Worm (Caenorhabditis elegans) whole organism, early embryonic: ENCODE results near the gene sqv-3.

Source experiments
- B0310.2 ChIP-seq: sonication (generic microtip); optimal IDR thresholded peaks from 2 replicates; lab custom pipeline; 2016; ENCODE audit warnings: mild to moderate bottlenecking, missing genetic modification characterization, missing compliant biosample characterization
- F13C5.2 ChIP-seq: sonication (generic microtip); optimal IDR thresholded peaks from 2 replicates; lab custom pipeline; 2017; ENCODE audit warnings: mild to moderate bottlenecking, missing genetic modification characterization, inconsistent platforms, missing compliant biosample characterization
- aly-1 ChIP-seq: sonication (generic microtip); optimal IDR thresholded peaks from 2 replicates; lab custom pipeline; 2016; ENCODE audit warnings: missing genetic modification characterization, missing compliant biosample characterization
- ama-1 ChIP-seq: fragments of 150-350 bp; optimal IDR thresholded peaks from 2 replicates; lab custom pipeline; 2014
- ceh-13 ChIP-seq: fragments of 200-800 bp; sonication (Bioruptor generic); optimal IDR thresholded peaks from 2 replicates; lab custom pipeline; 2018; ENCODE audit warnings: mild to moderate bottlenecking, missing genetic modification characterization, missing compliant biosample characterization
- ceh-36 ChIP-seq: sonication (generic microtip); optimal IDR thresholded peaks from 2 replicates; lab custom pipeline; 2016; ENCODE audit warnings: missing genetic modification characterization, inconsistent platforms, missing compliant biosample characterization
- ets-7 ChIP-seq: sonication (generic microtip); optimal IDR thresholded peaks from 2 replicates; lab custom pipeline; 2016; ENCODE audit warnings: missing genotype, missing genetic modification characterization, missing compliant biosample characterization
- flt-1 ChIP-seq: fragments of 200-800 bp; sonication (Bioruptor generic); IDR thresholded peaks from 2 replicates; pipeline ENCODE4 v1.3.6; 2022; ENCODE audit warnings: missing genetic modification characterization, missing compliant biosample characterization
- hmbx-1 ChIP-seq: sonication (generic microtip); optimal IDR thresholded peaks from 2 replicates; lab custom pipeline; 2016; ENCODE audit warnings: mild to moderate bottlenecking, missing genetic modification characterization, missing compliant biosample characterization
- hmg-4 ChIP-seq: fragments of 200-800 bp; sonication (Bioruptor generic); optimal IDR thresholded peaks from 2 replicates; lab custom pipeline; 2018; ENCODE audit warnings: mild to moderate bottlenecking, missing genetic modification characterization, missing compliant biosample characterization
- hnd-1 ChIP-seq: sonication (generic microtip); optimal IDR thresholded peaks from 2 replicates; lab custom pipeline; 2016; ENCODE audit warnings: missing genetic modification characterization, missing compliant biosample characterization
- pes-1 ChIP-seq: fragments of 200-800 bp; sonication (Bioruptor generic); IDR thresholded peaks from 2 replicates; pipeline ENCODE4 v1.3.6; 2022; ENCODE audit warnings: missing genetic modification reagents, missing genetic modification characterization, missing compliant biosample characterization
- scrt-1 ChIP-seq: fragments of 200-800 bp; sonication (Bioruptor generic); IDR thresholded peaks from 2 replicates; pipeline ENCODE4 v1.3.6; 2022; ENCODE audit warnings: missing genetic modification characterization, missing compliant biosample characterization
- sea-1 ChIP-seq: fragments of 200-800 bp; sonication (Bioruptor generic); conservative IDR thresholded peaks from 2 replicates; pipeline ENCODE4 v1.3.6; 2022; ENCODE audit warnings: missing genetic modification characterization, missing compliant biosample characterization
- tbx-11 ChIP-seq: fragments of 200-800 bp; sonication (Bioruptor generic); IDR thresholded peaks from 2 replicates; pipeline ENCODE4 v1.3.6; 2022; ENCODE audit warnings: missing genetic modification characterization, missing compliant biosample characterization
- tbx-37 ChIP-seq: fragments of 200-800 bp; sonication (Bioruptor generic); conservative IDR thresholded peaks from 2 replicates; pipeline ENCODE4 v1.3.6; 2022; ENCODE audit warnings: missing genetic modification reagents, missing genetic modification characterization, missing compliant biosample characterization
- tra-4 ChIP-seq: sonication (generic microtip); optimal IDR thresholded peaks from 2 replicates; lab custom pipeline; 2017; ENCODE audit warnings: missing genetic modification characterization, missing compliant biosample characterization

The sqv-3 gene

DNA sequence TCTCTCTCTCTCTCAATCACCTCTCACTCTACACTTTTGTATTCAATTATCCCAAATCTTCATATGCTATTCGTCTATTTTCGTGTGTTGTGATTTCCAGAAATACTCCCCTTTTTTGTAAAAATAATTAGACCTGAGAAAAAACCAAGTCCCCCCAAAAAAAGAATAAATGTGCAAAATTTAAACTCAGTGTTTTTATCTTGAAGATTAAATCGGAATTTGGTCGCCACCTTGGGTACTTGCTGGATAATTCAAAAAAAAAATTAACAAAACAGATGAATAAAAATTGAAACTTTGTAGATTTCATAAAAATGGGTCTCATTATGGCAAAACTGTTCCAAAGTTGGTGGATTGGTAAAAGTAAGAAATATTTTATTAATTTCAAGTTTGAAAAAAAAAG lies 42.8 kb upstream of the sqv-3 start, which contains the start of gene arl-5:
arl-5 (plus strand) TSS at position 301 of the 400 bp plus-strand sequence.
- TF ChIP-seq ama-1 (lab: Kevin White, UChicago) (no peak), sea-1 (GFP tag; lab: Robert Waterston, UW) (no peak), tbx-11 (GFP tag; lab: Robert Waterston, UW) (no peak), tbx-37 (GFP tag; lab: Robert Waterston, UW) (no peak), ceh-13 (GFP tag; lab: Kevin White, UChicago) (no peak), hmg-4 (GFP tag; lab: Kevin White, UChicago) (no peak), aly-1 (no peak)

DNA sequence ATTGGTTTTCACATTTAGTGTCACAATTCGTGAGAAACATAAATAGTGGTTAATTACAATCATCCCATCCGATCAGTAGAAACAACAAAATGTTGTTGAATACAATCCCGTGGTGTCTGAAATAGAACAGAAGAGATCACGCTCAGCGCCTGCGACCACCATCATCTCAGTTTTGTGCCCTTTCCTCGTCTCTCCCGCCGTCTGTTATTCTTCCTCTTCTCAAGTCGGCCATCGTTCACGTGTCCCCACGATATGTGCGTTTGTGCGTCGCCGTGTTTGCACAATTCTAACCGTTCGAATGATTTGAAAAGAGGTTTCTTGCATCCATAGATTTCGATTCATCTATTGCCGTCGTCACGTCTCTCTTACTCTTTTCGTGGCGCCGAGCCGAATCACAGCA lies 38.6 kb upstream of the sqv-3 start, which contains the start of gene panl-3:
panl-3 (plus strand) TSS at position 294 of the 400 bp plus-strand sequence.
- peak; percentile 45 for TF ChIP-seq hmg-4 (GFP tag; lab: Kevin White, UChicago)
- TF ChIP-seq scrt-1 (GFP tag; lab: Robert Waterston, UW): peak; percentile 65; the same call in 1 of the 2 replicates
- peak; percentile 57 for TF ChIP-seq aly-1
- no peak for TF ChIP-seq hmbx-1 (tag; lab: Kevin White, UChicago)

DNA sequence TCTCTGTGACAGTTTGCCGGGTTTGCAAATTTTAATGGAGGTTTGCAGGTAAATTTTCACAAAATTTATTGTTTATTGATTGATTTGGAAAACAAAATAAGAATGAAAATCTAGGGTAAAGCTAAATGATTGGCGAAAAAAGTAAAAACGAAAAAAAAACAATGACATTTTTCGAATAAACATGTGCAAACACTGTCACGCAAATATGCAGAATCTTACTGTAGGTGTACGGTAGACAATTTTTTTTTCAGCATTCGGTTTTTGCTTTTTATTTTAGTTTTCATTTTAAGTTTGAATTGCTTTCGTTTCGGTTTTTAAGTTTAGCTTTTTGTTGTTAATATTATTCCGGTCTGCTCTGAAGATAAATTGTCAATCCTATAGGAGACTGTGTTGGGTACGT lies 37.7 kb upstream of the sqv-3 start:
- TF ChIP-seq scrt-1 (GFP tag; lab: Robert Waterston, UW) (no peak), F13C5.2 (tag; lab: Kevin White, UChicago) (no peak), hmbx-1 (tag; lab: Kevin White, UChicago) (no peak), ama-1 (lab: Kevin White, UChicago) (no peak), tra-4 (tag; lab: Kevin White, UChicago) (no peak), hmg-4 (GFP tag; lab: Kevin White, UChicago) (no peak), flt-1 (no peak), tbx-37 (GFP tag; lab: Robert Waterston, UW) (no peak), aly-1 (no peak), B0310.2 (no peak), ceh-36 (tag; lab: Kevin White, UChicago) (no peak), pes-1 (no peak), ceh-13 (GFP tag; lab: Kevin White, UChicago) (no peak), sea-1 (GFP tag; lab: Robert Waterston, UW) (no peak), tbx-11 (GFP tag; lab: Robert Waterston, UW) (no peak), ets-7 (tag; lab: Kevin White, UChicago) (no peak), hnd-1 (tag; lab: Kevin White, UChicago) (no peak)

DNA sequence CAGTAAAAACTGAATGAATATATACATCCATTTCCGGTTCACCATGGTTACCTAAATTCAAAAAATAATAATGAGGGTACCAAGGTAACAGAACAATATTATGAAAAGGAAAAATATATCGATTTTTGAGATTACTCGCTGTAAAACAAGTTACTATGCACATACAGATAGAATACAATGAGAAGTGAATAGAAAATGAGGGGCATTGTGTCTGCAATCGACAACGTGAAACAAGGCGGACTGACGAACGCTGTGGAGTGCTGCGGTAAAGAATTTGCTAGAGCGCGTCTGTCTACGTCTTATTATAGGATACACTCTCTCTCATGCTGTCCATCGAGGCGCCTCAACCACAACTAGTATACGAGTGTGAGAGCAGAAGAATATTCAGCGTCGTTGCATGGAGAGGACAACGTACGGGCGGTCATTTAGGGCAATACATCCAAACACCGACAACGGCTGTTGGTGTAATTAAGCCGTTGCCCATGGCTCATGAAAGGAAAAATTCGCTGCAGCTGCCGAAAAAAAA lies 37.0 kb upstream of the sqv-3 start, which contains the start of gene cnx-1:
cnx-1 (minus strand) TSS at position 51 of the 526 bp plus-strand sequence.
- TF ChIP-seq hmg-4 (GFP tag; lab: Kevin White, UChicago): peak; percentile 73
- TF ChIP-seq ceh-36 (tag; lab: Kevin White, UChicago): no peak
- no peak for TF ChIP-seq flt-1
- no peak for TF ChIP-seq tbx-37 (GFP tag; lab: Robert Waterston, UW)
- TF ChIP-seq tbx-11 (GFP tag; lab: Robert Waterston, UW): no peak
- peak; percentile 19 for TF ChIP-seq aly-1
- TF ChIP-seq ets-7 (tag; lab: Kevin White, UChicago): no peak

DNA sequence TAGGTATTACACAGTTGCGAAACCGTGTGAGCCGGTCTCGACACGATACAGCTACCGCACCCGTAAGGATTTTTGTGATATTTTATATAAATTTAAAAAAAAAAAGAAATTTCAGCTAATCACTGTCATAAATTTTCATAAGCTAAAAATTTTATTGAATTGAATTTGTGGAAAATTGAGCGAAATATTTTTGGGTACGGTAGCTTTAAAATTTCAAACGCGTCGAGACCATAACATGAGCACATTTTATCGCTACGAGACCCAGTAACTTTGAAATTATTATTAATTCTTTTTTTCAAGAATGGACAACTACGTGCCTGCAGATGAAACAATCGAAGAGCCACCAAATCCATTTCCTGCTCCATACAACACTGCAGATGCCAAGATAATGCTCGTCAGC lies 33.0 kb upstream of the sqv-3 start, which contains the start of gene ZK632.14:
ZK632.14 (plus strand) TSS at position 301 of the 400 bp plus-strand sequence.
- no peak for TF ChIP-seq scrt-1 (GFP tag; lab: Robert Waterston, UW)

DNA sequence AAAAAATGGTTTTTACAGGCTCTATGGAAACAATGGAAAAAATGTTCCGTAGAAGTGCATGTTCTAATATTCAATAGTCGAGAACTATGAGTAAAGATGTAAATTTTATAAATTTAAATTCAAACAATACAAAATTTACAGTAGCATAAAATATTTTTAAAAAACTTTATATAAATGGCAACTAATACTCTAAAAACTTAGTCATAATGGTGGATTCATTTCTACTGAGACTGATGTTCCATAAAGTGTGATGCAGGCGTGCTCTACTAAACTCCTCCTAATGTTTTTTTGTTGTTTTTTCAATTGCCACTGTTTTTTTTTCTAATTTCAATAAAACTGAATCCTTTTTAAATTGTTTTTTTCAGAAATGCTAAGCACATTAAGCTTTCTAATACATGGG lies 28.0 kb upstream of the sqv-3 start, which contains the start of gene gtap-2:
gtap-2 (plus strand) TSS at position 366 of the 400 bp plus-strand sequence.
- TF ChIP-seq F13C5.2 (tag; lab: Kevin White, UChicago): no peak
- no peak for TF ChIP-seq hmbx-1 (tag; lab: Kevin White, UChicago)
- TF ChIP-seq tbx-37 (GFP tag; lab: Robert Waterston, UW): 0 out of 2 replicates have a peak, but pooled peaks have one; percentile 37

DNA sequence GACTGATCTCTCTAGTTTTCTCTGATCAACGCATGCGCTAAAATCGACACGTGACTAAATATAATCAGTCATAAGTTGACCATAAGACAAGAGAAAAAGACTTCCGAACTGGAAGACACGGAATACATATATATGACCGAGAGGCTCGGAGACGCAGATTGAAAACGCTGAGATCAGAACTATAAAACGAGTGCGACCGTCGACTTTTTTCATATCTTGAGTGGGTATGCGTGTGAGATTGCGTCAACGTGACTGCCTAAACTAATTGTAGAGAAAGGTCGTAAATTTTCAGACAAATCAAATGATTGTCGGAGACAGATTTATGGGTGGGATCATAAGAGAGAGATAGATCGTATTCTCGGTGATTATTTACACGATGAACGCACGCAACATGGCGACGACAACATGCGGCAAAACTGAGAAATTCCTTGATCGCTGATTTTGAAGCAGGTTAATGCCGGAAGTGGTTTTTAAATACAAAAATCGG lies 27.4 kb upstream of the sqv-3 start:
- TF ChIP-seq tbx-37 (GFP tag; lab: Robert Waterston, UW) (no peak), flt-1 (no peak), ets-7 (tag; lab: Kevin White, UChicago) (no peak), tra-4 (tag; lab: Kevin White, UChicago) (no peak), ceh-13 (GFP tag; lab: Kevin White, UChicago) (no peak), scrt-1 (GFP tag; lab: Robert Waterston, UW) (no peak), ama-1 (lab: Kevin White, UChicago) (no peak), ceh-36 (tag; lab: Kevin White, UChicago) (no peak), hnd-1 (tag; lab: Kevin White, UChicago) (no peak), tbx-11 (GFP tag; lab: Robert Waterston, UW) (no peak)

DNA sequence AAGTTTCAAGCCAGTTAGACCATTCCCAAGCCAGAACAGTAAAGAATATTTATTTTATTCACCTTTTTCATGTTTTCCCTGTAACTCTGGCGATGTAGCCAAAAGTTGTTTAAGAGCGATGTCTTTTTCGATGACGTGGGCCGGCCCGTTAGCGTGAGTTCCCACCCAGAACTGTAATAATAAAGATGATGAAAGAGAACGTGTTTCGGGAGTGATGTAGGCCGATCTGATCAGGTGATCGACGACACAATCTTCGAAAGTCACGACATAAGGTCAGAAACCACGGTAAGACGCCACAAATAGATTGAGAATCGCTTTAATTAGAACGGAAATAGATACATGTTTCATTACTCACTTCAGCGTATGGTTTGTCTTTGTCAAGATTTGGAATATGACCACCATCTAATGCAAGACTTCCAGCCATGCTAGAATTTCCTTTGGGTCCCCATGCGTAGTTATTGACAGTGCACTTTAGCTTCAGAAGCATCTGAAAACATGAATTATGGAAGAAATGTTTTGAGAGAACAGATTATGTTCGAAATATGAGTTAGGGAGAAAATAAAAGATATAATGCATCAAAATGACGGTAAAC lies 26.9 kb upstream of the sqv-3 start, which contains the start of gene ZK632.4:
ZK632.4 (minus strand) TSS at position 487 of the 592 bp plus-strand sequence.
- TF ChIP-seq hmg-4 (GFP tag; lab: Kevin White, UChicago): no peak
- TF ChIP-seq tra-4 (tag; lab: Kevin White, UChicago): no peak
- no peak for TF ChIP-seq aly-1
- TF ChIP-seq ets-7 (tag; lab: Kevin White, UChicago): no peak
- no peak for TF ChIP-seq ceh-13 (GFP tag; lab: Kevin White, UChicago)
- no peak for TF ChIP-seq F13C5.2 (tag; lab: Kevin White, UChicago)
- no peak for TF ChIP-seq hnd-1 (tag; lab: Kevin White, UChicago)
- no peak for TF ChIP-seq sea-1 (GFP tag; lab: Robert Waterston, UW)
- TF ChIP-seq ceh-36 (tag; lab: Kevin White, UChicago): no peak
- no peak for TF ChIP-seq hmbx-1 (tag; lab: Kevin White, UChicago)
- no peak for TF ChIP-seq tbx-37 (GFP tag; lab: Robert Waterston, UW)
